Worm (Caenorhabditis elegans): ENCODE measurements around the gene glb-5.

ce11 chrV:5587955-5588354, 29.3 kb downstream of the glb-5 start:
- TF ChIP-seq fkh-10 (GFP tag; optimal IDR thresholded peaks at IDR 0.05) (no peak), elt-2 (tag; optimal IDR thresholded peaks at IDR 0.05) (no peak), nhr-77 (tag; optimal IDR thresholded peaks at IDR 0.05) (no peak), lin-39 (tag; optimal IDR thresholded peaks at IDR 0.05) (no peak), ama-1 (optimal IDR thresholded peaks at IDR 0.05) (no peak), daf-12 (tag; optimal IDR thresholded peaks at IDR 0.05) (no peak), ztf-4 (tag; optimal IDR thresholded peaks at IDR 0.05) (no peak), pqm-1 (tag; optimal IDR thresholded peaks at IDR 0.05) (no peak), unc-39 (tag; optimal IDR thresholded peaks at IDR 0.05) (no peak), jun-1 (tag; optimal IDR thresholded peaks at IDR 0.05) (no peak), elt-3 (tag; optimal IDR thresholded peaks at IDR 0.05) (no peak), mdl-1 (tag; optimal IDR thresholded peaks at IDR 0.05) (no peak), lsy-12 (tag; optimal IDR thresholded peaks at IDR 0.05) (no peak), unc-62 (GFP tag; optimal IDR thresholded peaks at IDR 0.05) (no peak)

Measured in whole organism, L3 larva.